Worm (Caenorhabditis elegans) whole organism, mixed stage, embryonic: ENCODE data around the gene twnk-1.

Experiments used
- elt-1 ChIP-seq: sonication (generic microtip); optimal IDR thresholded peaks from 2 replicates; lab custom pipeline; 2017; ENCODE audit warnings: missing genetic modification characterization, mild to moderate bottlenecking, missing compliant biosample characterization, antibody characterized with exemption, moderate library complexity, borderline replicate concordance; ENCODE audit not compliant: insufficient read depth
- ztf-11 ChIP-seq: fragments of 150-350 bp; optimal IDR thresholded peaks from 2 replicates; lab custom pipeline; 2014; ENCODE audit warnings: missing biosample characterization, missing genetic modification characterization

ce11 chrX:5799229-5799628 is 8.2 kb downstream of the twnk-1 start:
- no peak for TF ChIP-seq elt-1 (tag; lab: Kevin White, UChicago)
- TF ChIP-seq ztf-11 = no peak
